Worm (Caenorhabditis elegans): ENCODE data around the gene ceh-36.

ceh-36 gene

ce11 chrX:14180151-14180550 lies 6.2 kb downstream of the ceh-36 start, which contains the start of gene C37E2.3:
Gene C37E2.3, plus strand, starts transcription at chrX:14180451.
- no peak for TF ChIP-seq fkh-3 (tag; optimal IDR thresholded peaks at IDR 0.05)
- TF ChIP-seq atf-7 (tag; optimal IDR thresholded peaks at IDR 0.05): no peak

ce11 chrX:14179488-14179887 lies 6.9 kb downstream of the ceh-36 start:
- TF ChIP-seq nfyb-1 (GFP tag; IDR thresholded peaks at IDR 0.05) (no peak), egl-18 (GFP tag; IDR thresholded peaks at IDR 0.05) (no peak)

ce11 chrX:14178688-14179087 lies 7.7 kb downstream of the ceh-36 start, which contains the start of gene C37E2.10:
Gene C37E2.10, plus strand, starts transcription at chrX:14178988.
- TF ChIP-seq egl-44 (GFP tag; IDR thresholded peaks at IDR 0.05) (no peak), F49E8.2 (tag; optimal IDR thresholded peaks at IDR 0.05; ENCODE audit: insufficient read depth) (no peak), hmg-1.2 (GFP tag; IDR thresholded peaks at IDR 0.05) (no peak), mel-28 (tag; optimal IDR thresholded peaks at IDR 0.05; ENCODE audit: borderline replicate concordance) (no peak), B0336.3 (GFP tag; IDR thresholded peaks at IDR 0.05) (no peak), snpc-1.3 (tag; optimal IDR thresholded peaks at IDR 0.05; ENCODE audit: insufficient read depth) (no peak), tbp1 (GFP tag; optimal IDR thresholded peaks at IDR 0.05) (no peak), die-1 (tag; optimal IDR thresholded peaks at IDR 0.05) (no peak), sptf-2 (GFP tag; optimal IDR thresholded peaks at IDR 0.05) (no peak), egl-18 (GFP tag; IDR thresholded peaks at IDR 0.05) (no peak), zim-3 (tag; optimal IDR thresholded peaks at IDR 0.05) (no peak)

- TF ChIP-seq ztf-28 (GFP tag; IDR thresholded peaks at IDR 0.05) (no peak), ZK185.1 (tag; optimal IDR thresholded peaks at IDR 0.05; ENCODE audit: poor library complexity, severe bottlenecking) (no peak), Y56A3A.18 (GFP tag; IDR thresholded peaks at IDR 0.05) (no peak), rec-8 (tag; optimal IDR thresholded peaks at IDR 0.05) (no peak), hlh-12 (tag; optimal IDR thresholded peaks at IDR 0.05) (no peak), egrh-3 (GFP tag; IDR thresholded peaks at IDR 0.05) (no peak), F10E7.11 (tag; optimal IDR thresholded peaks at IDR 0.05) (no peak), nfyb-1 (GFP tag; IDR thresholded peaks at IDR 0.05) (no peak), mcd-1 (GFP tag; IDR thresholded peaks at IDR 0.05) (no peak)
Measured at ce11 chrX:14175740-14176139, 10.6 kb downstream of the ceh-36 start, which contains the start of gene C37E2.2. Gene C37E2.2, plus strand, starts transcription at chrX:14176040.

ce11 chrX:14173850-14174249 lies 12.5 kb downstream of the ceh-36 start, which contains the start of gene idhb-1:
Gene idhb-1, minus strand, starts transcription at chrX:14174063.
- TF ChIP-seq rpc-1 (optimal IDR thresholded peaks at IDR 0.05): no peak
- no peak for TF ChIP-seq rpc-1 (tag; optimal IDR thresholded peaks at IDR 0.05)
- no peak for TF ChIP-seq ztf-6 (GFP tag; IDR thresholded peaks at IDR 0.05)
- TF ChIP-seq lin-54 (GFP tag; optimal IDR thresholded peaks at IDR 0.05): no peak
- TF ChIP-seq F33H1.4 (GFP tag; IDR thresholded peaks at IDR 0.05): no peak
- TF ChIP-seq ceh-40 (GFP tag; IDR thresholded peaks at IDR 0.05): no peak
- no peak; the same call in 1 of the 2 replicates for TF ChIP-seq pbrm-1 (GFP tag; IDR thresholded peaks at IDR 0.05)
- TF ChIP-seq him-1 (tag; optimal IDR thresholded peaks at IDR 0.05): no peak
- no peak for TF ChIP-seq sea-2 (GFP tag; IDR thresholded peaks at IDR 0.05)
- TF ChIP-seq C17E4.6 (GFP tag; IDR thresholded peaks at IDR 0.05): no peak
- no peak for TF ChIP-seq F37B4.10 (GFP tag; IDR thresholded peaks at IDR 0.05)
- no peak for TF ChIP-seq ceh-91 (GFP tag; IDR thresholded peaks at IDR 0.05)
- TF ChIP-seq egrh-3 (GFP tag; IDR thresholded peaks at IDR 0.05): no peak
- no peak for TF ChIP-seq mel-28 (tag; optimal IDR thresholded peaks at IDR 0.05; ENCODE audit: borderline replicate concordance)
- no peak for TF ChIP-seq ztf-26 (tag; optimal IDR thresholded peaks at IDR 0.05)
- no peak for TF ChIP-seq Y79H2A.3 (GFP tag; conservative IDR thresholded peaks at IDR 0.05)
- no peak for TF ChIP-seq snpc-1.3 (tag; optimal IDR thresholded peaks at IDR 0.05; ENCODE audit: insufficient read depth)
- TF ChIP-seq D2030.7 (GFP tag; IDR thresholded peaks at IDR 0.05): no peak
- TF ChIP-seq lin-40 (tag; optimal IDR thresholded peaks at IDR 0.05): peak; percentile 65
- no peak for TF ChIP-seq lag-1 (GFP tag; IDR thresholded peaks at IDR 0.05)
- TF ChIP-seq nfya-1 (tag; optimal IDR thresholded peaks at IDR 0.05; ENCODE audit: borderline replicate concordance, insufficient read depth): no peak
- TF ChIP-seq nhr-80 (tag; optimal IDR thresholded peaks at IDR 0.05): no peak
- no peak for TF ChIP-seq tbp1 (GFP tag; optimal IDR thresholded peaks at IDR 0.05)
- TF ChIP-seq Y56A3A.18 (GFP tag; IDR thresholded peaks at IDR 0.05): no peak
- no peak for TF ChIP-seq F22D6.2 (tag; optimal IDR thresholded peaks at IDR 0.05)
- no peak for TF ChIP-seq aptf-3 (GFP tag; IDR thresholded peaks at IDR 0.05)
